Fruit fly (Drosophila melanogaster) whole organism, embryonic: ENCODE data around the gene CG13457.

Source experiments
- ATbp ChIP-seq: fragments of 200-800 bp; sonication (Bioruptor generic); optimal IDR thresholded peaks from 2 replicates; lab custom pipeline; 2017; ENCODE audit warnings: missing biosample characterization, mild to moderate bottlenecking, missing genetic modification characterization, missing genetic modification reagents
- CG10267 ChIP-seq: fragments of 200-800 bp; sonication (Bioruptor generic); optimal IDR thresholded peaks from 2 replicates; lab custom pipeline; 2018; ENCODE audit warnings: missing biosample characterization, mild to moderate bottlenecking, missing genetic modification characterization, moderate library complexity
- CG11723 ChIP-seq: fragments of 200-800 bp; sonication (Bioruptor generic); optimal IDR thresholded peaks from 2 replicates; lab custom pipeline; 2017; ENCODE audit warnings: missing biosample characterization, mild to moderate bottlenecking, missing genetic modification characterization
- CG13296 ChIP-seq: fragments of 200-800 bp; sonication (Bioruptor generic); optimal IDR thresholded peaks from 3 replicates; lab custom pipeline; 2018; ENCODE audit warnings: missing biosample characterization, mild to moderate bottlenecking, missing genetic modification characterization
- CG13424 ChIP-seq: fragments of 200-800 bp; sonication (Bioruptor generic); optimal IDR thresholded peaks from 2 replicates; lab custom pipeline; 2019; ENCODE audit warnings: missing biosample characterization, mild to moderate bottlenecking, missing genetic modification characterization, moderate library complexity
- CG14441 ChIP-seq: fragments of 200-800 bp; sonication (Bioruptor generic); IDR thresholded peaks from 2 replicates; pipeline ENCODE4 v1.3.6; 2022; ENCODE audit warnings: missing biosample characterization, missing genetic modification characterization
- CG1647 ChIP-seq: fragments of 200-800 bp; sonication (Bioruptor generic); optimal IDR thresholded peaks from 3 replicates; lab custom pipeline; 2016; ENCODE audit warnings: missing biosample characterization, missing genetic modification characterization
- CG16779 ChIP-seq: fragments of 200-800 bp; sonication (Bioruptor generic); IDR thresholded peaks from 2 replicates; pipeline ENCODE4 v1.3.6; 2022; ENCODE audit warnings: missing biosample characterization, missing genetic modification characterization
- CG17385 ChIP-seq: fragments of 200-800 bp; sonication (Bioruptor generic); optimal IDR thresholded peaks from 3 replicates; lab custom pipeline; 2018; ENCODE audit warnings: missing biosample characterization, mild to moderate bottlenecking, missing genetic modification characterization
- CG17568 ChIP-seq: fragments of 200-800 bp; sonication (Bioruptor generic); optimal IDR thresholded peaks from 2 replicates; lab custom pipeline; 2018; ENCODE audit warnings: missing biosample characterization, mild to moderate bottlenecking, missing genetic modification characterization, moderate library complexity
- CG18599 ChIP-seq: fragments of 200-800 bp; sonication (Bioruptor generic); optimal IDR thresholded peaks from 3 replicates; lab custom pipeline; 2017; ENCODE audit warnings: missing biosample characterization, missing genetic modification characterization, mild to moderate bottlenecking, moderate library complexity, missing genetic modification reagents
- CG30403 ChIP-seq: fragments of 200-800 bp; sonication (Bioruptor generic); optimal IDR thresholded peaks from 3 replicates; lab custom pipeline; 2016; ENCODE audit warnings: missing biosample characterization, missing genetic modification characterization
- CG3995 ChIP-seq: fragments of 200-800 bp; sonication (Bioruptor generic); optimal IDR thresholded peaks from 3 replicates; lab custom pipeline; 2016; ENCODE audit warnings: missing biosample characterization, missing genetic modification characterization
- CG4854 ChIP-seq: fragments of 200-800 bp; sonication (Bioruptor generic); optimal IDR thresholded peaks from 2 replicates; lab custom pipeline; 2016; ENCODE audit warnings: missing biosample characterization, missing genetic modification characterization, inconsistent platforms
- CG6654 ChIP-seq: fragments of 200-800 bp; sonication (Bioruptor generic); optimal IDR thresholded peaks from 2 replicates; lab custom pipeline; 2017; ENCODE audit warnings: missing biosample characterization, mild to moderate bottlenecking, missing genetic modification characterization
- CG6791 ChIP-seq: fragments of 200-800 bp; sonication (Bioruptor generic); IDR thresholded peaks from 3 replicates; pipeline ENCODE4 v1.3.6; 2022; ENCODE audit warnings: missing biosample characterization, missing genetic modification characterization; ENCODE audit not compliant: partially characterized antibody
- CG8765 ChIP-seq: fragments of 200-800 bp; sonication (Bioruptor generic); IDR thresholded peaks from 2 replicates; pipeline ENCODE4 v1.3.6; 2022; ENCODE audit warnings: missing biosample characterization, missing genetic modification characterization
- HLHmδ ChIP-seq: fragments of 200-800 bp; sonication (Bioruptor generic); optimal IDR thresholded peaks from 2 replicates; lab custom pipeline; 2018; ENCODE audit warnings: missing biosample characterization, mild to moderate bottlenecking, missing genetic modification characterization, moderate library complexity
- Hmx ChIP-seq: fragments of 200-800 bp; sonication (Bioruptor generic); optimal IDR thresholded peaks from 2 replicates; lab custom pipeline; 2016; ENCODE audit warnings: missing biosample characterization, missing genetic modification characterization
- Hr51 ChIP-seq, 2 experiments: fragments of 200-800 bp; sonication (Bioruptor generic); optimal IDR thresholded peaks; 2 replicates in 1 of 2; 3 replicates in 1 of 2; lab custom pipeline; 2016 to 2018; ENCODE audit warnings: missing biosample characterization in 2 of 2, missing genetic modification characterization in 2 of 2, mild to moderate bottlenecking in 1 of 2, moderate library complexity in 1 of 2
- Hr78 ChIP-seq, 2 experiments: fragments of 200-800 bp in 1 of 2; fragments of >200 bp in 1 of 2; sonication (Bioruptor generic) in 1 of 2; optimal IDR thresholded peaks; 2 replicates each; lab custom pipeline; 2017 to 2019; ENCODE audit warnings: missing biosample characterization in 2 of 2, missing genetic modification characterization in 2 of 2, mild to moderate bottlenecking in 1 of 2, moderate library complexity in 1 of 2
- Meics ChIP-seq: fragments of 200-800 bp; sonication (Bioruptor generic); optimal IDR thresholded peaks from 2 replicates; lab custom pipeline; 2017; ENCODE audit warnings: missing biosample characterization, mild to moderate bottlenecking, missing genetic modification characterization
- Mes4 ChIP-seq: fragments of 200-800 bp; sonication (Bioruptor generic); optimal IDR thresholded peaks from 2 replicates; lab custom pipeline; 2016; ENCODE audit warnings: missing biosample characterization, missing genetic modification characterization
- NK7.1 ChIP-seq: fragments of 200-800 bp; sonication (Bioruptor generic); optimal IDR thresholded peaks from 3 replicates; lab custom pipeline; 2016; ENCODE audit warnings: missing biosample characterization, missing genetic modification characterization
- Ravus ChIP-seq: fragments of 200-800 bp; sonication (Bioruptor generic); IDR thresholded peaks from 2 replicates; pipeline ENCODE4 v1.3.6; 2022; ENCODE audit warnings: missing biosample characterization, missing genetic modification characterization
- Sin3A ChIP-seq: fragments of >200 bp; optimal IDR thresholded peaks from 2 replicates; lab custom pipeline; 2018
- Sry-β ChIP-seq: fragments of 200-800 bp; sonication (Bioruptor generic); optimal IDR thresholded peaks from 2 replicates; lab custom pipeline; 2018; ENCODE audit warnings: missing biosample characterization, mild to moderate bottlenecking, missing genetic modification characterization, moderate library complexity
- Stat92E ChIP-seq, 3 experiments: fragments of >200 bp in 2 of 3; fragments of 200-800 bp in 1 of 3; sonication (Bioruptor generic) in 1 of 3; optimal IDR thresholded peaks; 2 replicates each; lab custom pipeline; 2017 to 2019; ENCODE audit warnings: missing biosample characterization in 3 of 3, missing genetic modification characterization in 3 of 3, mild to moderate bottlenecking in 1 of 3, moderate library complexity in 1 of 3
- Usf ChIP-seq: fragments of 200-800 bp; sonication (Bioruptor generic); optimal IDR thresholded peaks from 2 replicates; lab custom pipeline; 2017; ENCODE audit warnings: missing genotype, missing biosample characterization, missing genetic modification characterization
- Xrp1 ChIP-seq: fragments of 200-800 bp; sonication (Bioruptor generic); IDR thresholded peaks from 2 replicates; pipeline ENCODE4 v1.3.6; 2022; ENCODE audit warnings: missing biosample characterization, missing genetic modification characterization
- cato ChIP-seq: fragments of 200-800 bp; sonication (Bioruptor generic); optimal IDR thresholded peaks from 2 replicates; lab custom pipeline; 2016; ENCODE audit warnings: missing biosample characterization, missing genetic modification characterization, borderline replicate concordance
- dati ChIP-seq: fragments of 200-800 bp; sonication (Bioruptor generic); IDR thresholded peaks from 2 replicates; pipeline ENCODE4 v1.3.6; 2022; ENCODE audit warnings: missing biosample characterization, missing genetic modification characterization
- disco-r ChIP-seq: fragments of 200-800 bp; sonication (Bioruptor generic); optimal IDR thresholded peaks from 2 replicates; lab custom pipeline; 2016; ENCODE audit warnings: missing biosample characterization, missing genetic modification characterization
- dmrt99B ChIP-seq: fragments of 200-800 bp; sonication (Bioruptor generic); optimal IDR thresholded peaks from 2 replicates; lab custom pipeline; 2018; ENCODE audit warnings: missing biosample characterization, mild to moderate bottlenecking, missing genetic modification characterization, moderate library complexity
- dpn ChIP-seq, 2 experiments: fragments of 200-800 bp; sonication (Bioruptor generic); optimal IDR thresholded peaks; 3 replicates each; lab custom pipeline; 2016; ENCODE audit warnings: missing biosample characterization in 2 of 2, missing genetic modification characterization in 2 of 2
- eyg ChIP-seq: fragments of 200-800 bp; sonication (Bioruptor generic); optimal IDR thresholded peaks from 3 replicates; lab custom pipeline; 2016; ENCODE audit warnings: missing biosample characterization, missing genetic modification characterization
- fu2 ChIP-seq: fragments of 200-800 bp; sonication (Bioruptor generic); optimal IDR thresholded peaks from 2 replicates; lab custom pipeline; 2016; ENCODE audit warnings: missing biosample characterization, missing genetic modification characterization
- grau ChIP-seq: fragments of 200-800 bp; optimal IDR thresholded peaks from 3 replicates; lab custom pipeline; 2019; ENCODE audit warnings: missing biosample characterization, mild to moderate bottlenecking, missing genetic modification characterization, moderate library complexity
- grn ChIP-seq: fragments of 200-800 bp; sonication (Bioruptor generic); optimal IDR thresholded peaks from 3 replicates; lab custom pipeline; 2017; ENCODE audit warnings: missing biosample characterization, missing genetic modification characterization
- gsb ChIP-seq: fragments of 200-800 bp; sonication (Bioruptor generic); IDR thresholded peaks from 2 replicates; pipeline ENCODE4 v1.3.6; 2022; ENCODE audit warnings: missing biosample characterization, missing genetic modification characterization
- hbn ChIP-seq: fragments of 200-800 bp; sonication (Bioruptor generic); IDR thresholded peaks from 2 replicates; pipeline ENCODE4 v1.3.6; 2022; ENCODE audit warnings: missing biosample characterization, missing genetic modification characterization; ENCODE audit not compliant: partially characterized antibody
- kni ChIP-seq: fragments of 200-800 bp; sonication (Bioruptor generic); optimal IDR thresholded peaks from 3 replicates; lab custom pipeline; 2017; ENCODE audit warnings: mild to moderate bottlenecking, missing biosample characterization, missing genetic modification reagents, missing genetic modification characterization
- lbe ChIP-seq: fragments of 200-800 bp; sonication (Bioruptor generic); optimal IDR thresholded peaks from 2 replicates; lab custom pipeline; 2016; ENCODE audit warnings: missing biosample characterization, mild to moderate bottlenecking, missing genetic modification characterization
- pita ChIP-seq: fragments of 200-800 bp; sonication (Bioruptor generic); optimal IDR thresholded peaks from 2 replicates; lab custom pipeline; 2017; ENCODE audit warnings: missing biosample characterization, mild to moderate bottlenecking, missing genetic modification characterization
- ranshi ChIP-seq: fragments of 200-800 bp; sonication (Bioruptor generic); IDR thresholded peaks from 2 replicates; pipeline ENCODE4 v1.3.6; 2022; ENCODE audit warnings: missing biosample characterization, missing genetic modification characterization
- tgo ChIP-seq: fragments of 200-800 bp; sonication (Bioruptor generic); IDR thresholded peaks from 3 replicates; pipeline ENCODE4 v1.3.6; 2022; ENCODE audit warnings: missing biosample characterization, missing genetic modification characterization
- tll ChIP-seq, 2 experiments: fragments of 200-800 bp in 1 of 2; fragments of >200 bp in 1 of 2; sonication (Bioruptor generic) in 1 of 2; optimal IDR thresholded peaks; 2 replicates each; lab custom pipeline; 2017 to 2019; ENCODE audit warnings: missing biosample characterization in 2 of 2, missing genetic modification characterization in 2 of 2, mild to moderate bottlenecking in 1 of 2, moderate library complexity in 1 of 2
- vfl ChIP-seq: fragments of 200-800 bp; sonication (Bioruptor generic); optimal IDR thresholded peaks from 2 replicates; lab custom pipeline; 2016; ENCODE audit warnings: missing biosample characterization, missing genetic modification characterization
- zf30C ChIP-seq: fragments of 200-800 bp; sonication (Bioruptor generic); optimal IDR thresholded peaks from 3 replicates; lab custom pipeline; 2018; ENCODE audit warnings: missing biosample characterization, mild to moderate bottlenecking, missing genetic modification characterization
- zfh1 ChIP-seq: fragments of 200-800 bp; sonication (Bioruptor generic); IDR thresholded peaks from 3 replicates; pipeline ENCODE4 v1.3.6; 2022; ENCODE audit warnings: missing biosample characterization, missing genetic modification characterization

The CG13457 gene

dm6 chr3L:15171769-15172403 is 40.7 kb upstream of the CG13457 start (continued):
- TF ChIP-seq CG6791 (no peak), Sin3A (no peak), tll (GFP tag; optimal IDR thresholded peaks at IDR 0.05; lab: Kevin White, UChicago) (no peak), vfl (GFP tag; lab: Kevin White, UChicago) (no peak), Meics (no peak), hbn (GFP tag; lab: Robert Waterston, UW) (no peak), grn (GFP tag; lab: Kevin White, UChicago) (peak; percentile 25), ATbp (GFP tag; lab: Kevin White, UChicago) (peak; percentile 36), gsb (GFP tag; lab: Robert Waterston, UW) (no peak), CG16779 (GFP tag; lab: Robert Waterston, UW) (no peak), NK7.1 (GFP tag; lab: Kevin White, UChicago) (no peak), grau (tag; lab: Kevin White, UChicago) (peak; percentile 29), Xrp1 (GFP tag; lab: Robert Waterston, UW) (0 out of 2 replicates have a peak, but pooled peaks have one; percentile 28), Stat92E (GFP tag; optimal IDR thresholded peaks at IDR 0.05; lab: Kevin White, UChicago) (no peak), lbe (GFP tag; lab: Kevin White, UChicago) (no peak), CG4854 (GFP tag; lab: Kevin White, UChicago) (no peak), CG17568 (GFP tag; lab: Kevin White, UChicago) (no peak), CG11723 (GFP tag; lab: Kevin White, UChicago) (no peak), CG30403 (peak; percentile 4), CG17385 (GFP tag; lab: Kevin White, UChicago) (no peak), CG1647 (GFP tag; lab: Kevin White, UChicago) (no peak), cato (GFP tag; lab: Kevin White, UChicago) (no peak), CG14441 (GFP tag; lab: Robert Waterston, UW) (no peak), zfh1 (GFP tag; lab: Robert Waterston, UW) (no peak), Usf (GFP tag; lab: Kevin White, UChicago) (no peak), Sry-β (GFP tag; lab: Kevin White, UChicago) (no peak), CG3995 (GFP tag; lab: Kevin White, UChicago) (no peak), fu2 (no peak), CG6654 (no peak), dpn (GFP tag; optimal IDR thresholded peaks at IDR 0.05; lab: Kevin White, UChicago) (no peak), CG18599 (peak; percentile 38), disco-r (GFP tag; lab: Kevin White, UChicago) (no peak), tgo (GFP tag; lab: Robert Waterston, UW) (no peak), CG8765 (GFP tag; lab: Robert Waterston, UW) (no peak), pita (no peak), Mes4 (no peak), Ravus (GFP tag; lab: Robert Waterston, UW) (no peak), kni (no peak), Hr51 (GFP tag; optimal IDR thresholded peaks at IDR 0.05; lab: Kevin White, UChicago) (peak in 1 of 2 experiments; percentile 22), Hmx (GFP tag; lab: Kevin White, UChicago) (no peak), dmrt99B (tag; lab: Kevin White, UChicago) (peak; percentile 5), CG10267 (tag; lab: Kevin White, UChicago) (peak; percentile 14), CG13424 (tag; lab: Kevin White, UChicago) (no peak), dati (GFP tag; lab: Robert Waterston, UW) (no peak), eyg (GFP tag; lab: Kevin White, UChicago) (no peak), ranshi (peak; percentile 4; the same call in 1 of the 2 replicates), zf30C (GFP tag; lab: Kevin White, UChicago) (no peak), Hr78 (GFP tag; optimal IDR thresholded peaks at IDR 0.05; lab: Kevin White, UChicago) (no peak), CG13296 (no peak), HLHmδ (GFP tag; lab: Kevin White, UChicago) (no peak)
